Worm (Caenorhabditis elegans) whole organism, young adult: ENCODE results near the gene fut-4.

Experiments
- B0019.2 ChIP-seq: fragments of 200-800 bp; sonication (Bioruptor generic); conservative IDR thresholded peaks from 2 replicates; pipeline ENCODE4 v1.3.6; 2022; ENCODE audit warnings: missing genetic modification reagents, missing genetic modification characterization, missing compliant biosample characterization
- B0336.3 ChIP-seq: fragments of 200-800 bp; sonication (Bioruptor generic); IDR thresholded peaks from 2 replicates; pipeline ENCODE4 v1.3.6; 2022; ENCODE audit warnings: missing genetic modification characterization, missing compliant biosample characterization
- C06A6.2 ChIP-seq: fragments of 200-800 bp; sonication (Bioruptor generic); conservative IDR thresholded peaks from 2 replicates; pipeline ENCODE4 v1.3.6; 2022; ENCODE audit warnings: missing genetic modification characterization, missing compliant biosample characterization
- C17E4.6 ChIP-seq: fragments of 200-800 bp; sonication (Bioruptor generic); IDR thresholded peaks from 2 replicates; pipeline ENCODE4 v1.3.6; 2022; ENCODE audit warnings: missing genetic modification reagents, missing genetic modification characterization, missing compliant biosample characterization
- F22D6.2 ChIP-seq: sonication (generic microtip); optimal IDR thresholded peaks from 2 replicates; lab custom pipeline; 2016; ENCODE audit warnings: mild to moderate bottlenecking, missing genetic modification characterization, missing compliant biosample characterization
- F23B12.7 ChIP-seq: sonication (generic microtip); optimal IDR thresholded peaks from 2 replicates; lab custom pipeline; 2017; ENCODE audit warnings: missing genetic modification characterization, mild to moderate bottlenecking, missing compliant biosample characterization, antibody characterized with exemption, moderate library complexity; ENCODE audit not compliant: insufficient read depth
- F39B2.1 ChIP-seq: fragments of 200-800 bp; sonication (Bioruptor generic); IDR thresholded peaks from 2 replicates; pipeline ENCODE4 v1.3.6; 2022; ENCODE audit warnings: missing genetic modification reagents, missing genetic modification characterization, missing compliant biosample characterization
- F49E8.2 ChIP-seq: sonication (generic microtip); optimal IDR thresholded peaks from 3 replicates; lab custom pipeline; 2017; ENCODE audit warnings: missing genetic modification characterization, mild to moderate bottlenecking, missing compliant biosample characterization, antibody characterized with exemption, moderate library complexity; ENCODE audit not compliant: insufficient read depth
- K12H6.12 ChIP-seq: fragments of 200-800 bp; sonication (Bioruptor generic); optimal IDR thresholded peaks from 2 replicates; lab custom pipeline; 2018; ENCODE audit warnings: mild to moderate bottlenecking, missing genetic modification characterization, missing compliant biosample characterization
- Y53G8AR.9 ChIP-seq: fragments of 200-800 bp; sonication (Bioruptor generic); conservative IDR thresholded peaks from 2 replicates; pipeline ENCODE4 v1.3.6; 2022; ENCODE audit warnings: missing genetic modification reagents, missing genetic modification characterization, missing compliant biosample characterization
- Y56A3A.18 ChIP-seq: fragments of 200-800 bp; sonication (Bioruptor generic); IDR thresholded peaks from 2 replicates; pipeline ENCODE4 v1.3.6; 2022; ENCODE audit warnings: missing genetic modification reagents, missing genetic modification characterization, missing compliant biosample characterization
- atf-7 ChIP-seq: sonication (generic microtip); optimal IDR thresholded peaks from 2 replicates; lab custom pipeline; 2017; ENCODE audit warnings: mild to moderate bottlenecking, missing genetic modification characterization, missing compliant biosample characterization
- bed-2 ChIP-seq: fragments of 200-800 bp; sonication (Bioruptor generic); IDR thresholded peaks from 2 replicates; pipeline ENCODE4 v1.3.6; 2022; ENCODE audit warnings: missing genetic modification reagents, missing genetic modification characterization, missing compliant biosample characterization
- ccch-3 ChIP-seq: fragments of 200-800 bp; sonication (Bioruptor generic); optimal IDR thresholded peaks from 2 replicates; lab custom pipeline; 2018; ENCODE audit warnings: mild to moderate bottlenecking, missing genetic modification characterization, missing compliant biosample characterization
- cebp-1 ChIP-seq, 2 experiments: fragments of 200-800 bp in 1 of 2; sonication (Bioruptor generic) in 1 of 2; sonication (generic microtip) in 1 of 2; IDR thresholded peaks in 1 of 2; optimal IDR thresholded peaks in 1 of 2; 2 replicates each; pipeline versions ENCODE4 v1.3.6 to Lab custom; 2017 to 2022; ENCODE audit warnings: missing compliant biosample characterization in 2 of 2, missing genetic modification characterization in 2 of 2, mild to moderate bottlenecking in 1 of 2, missing genetic modification reagents in 1 of 2, moderate library complexity in 1 of 2
- ceh-58 ChIP-seq: fragments of 200-800 bp; sonication (Bioruptor generic); IDR thresholded peaks from 2 replicates; pipeline ENCODE4 v1.3.6; 2022; ENCODE audit warnings: missing genetic modification characterization, missing compliant biosample characterization
- chd-7 ChIP-seq: sonication (generic microtip); optimal IDR thresholded peaks from 2 replicates; lab custom pipeline; 2016; ENCODE audit warnings: mild to moderate bottlenecking, missing genetic modification characterization, moderate library complexity, missing compliant biosample characterization
- dox-1 ChIP-seq: fragments of 200-800 bp; sonication (Bioruptor generic); IDR thresholded peaks from 2 replicates; pipeline ENCODE4 v1.3.6; 2022; ENCODE audit warnings: missing genetic modification reagents, missing genetic modification characterization, missing compliant biosample characterization
- dpff-1 ChIP-seq: sonication (generic microtip); optimal IDR thresholded peaks from 2 replicates; lab custom pipeline; 2017; ENCODE audit warnings: mild to moderate bottlenecking, missing genetic modification characterization, missing compliant biosample characterization
- egrh-3 ChIP-seq: fragments of 200-800 bp; sonication (Bioruptor generic); IDR thresholded peaks from 2 replicates; pipeline ENCODE4 v1.3.6; 2022; ENCODE audit warnings: missing genetic modification reagents, missing genetic modification characterization, missing compliant biosample characterization
- ekl-4 ChIP-seq: fragments of 200-800 bp; sonication (Bioruptor generic); IDR thresholded peaks from 2 replicates; pipeline ENCODE4 v1.3.6; 2022; ENCODE audit warnings: missing genetic modification reagents, missing genetic modification characterization, missing compliant biosample characterization
- ets-4 ChIP-seq: fragments of 200-800 bp; sonication (Bioruptor generic); optimal IDR thresholded peaks from 2 replicates; lab custom pipeline; 2018; ENCODE audit warnings: mild to moderate bottlenecking, missing genetic modification characterization, missing compliant biosample characterization
- him-1 ChIP-seq: sonication (generic microtip); optimal IDR thresholded peaks from 2 replicates; lab custom pipeline; 2016; ENCODE audit warnings: missing genotype, missing genetic modification reagents, missing genetic modification characterization, missing compliant biosample characterization
- hlh-26 ChIP-seq: fragments of 200-800 bp; sonication (Bioruptor generic); conservative IDR thresholded peaks from 2 replicates; pipeline ENCODE4 v1.3.6; 2022; ENCODE audit warnings: missing genetic modification reagents, missing genetic modification characterization, missing compliant biosample characterization
- hmg-1.2 ChIP-seq: fragments of 200-800 bp; sonication (Bioruptor generic); IDR thresholded peaks from 2 replicates; pipeline ENCODE4 v1.3.6; 2022; ENCODE audit warnings: missing genetic modification reagents, missing genetic modification characterization, missing compliant biosample characterization
- let-607 ChIP-seq, 2 experiments: fragments of 200-800 bp in 1 of 2; sonication (Bioruptor generic) in 1 of 2; sonication (generic microtip) in 1 of 2; optimal IDR thresholded peaks; 2 replicates each; lab custom pipeline; 2016 to 2018; ENCODE audit warnings: mild to moderate bottlenecking in 2 of 2, missing compliant biosample characterization in 2 of 2, missing genetic modification characterization in 2 of 2, moderate library complexity in 2 of 2, missing genotype in 1 of 2
- lin-35 ChIP-seq, 3 experiments: fragments of 150-350 bp in 2 of 3; sonication (generic microtip) in 1 of 3; optimal IDR thresholded peaks; 2 replicates each; lab custom pipeline; 2014 to 2018; ENCODE audit warnings: missing biosample characterization in 3 of 3, missing genetic modification characterization in 3 of 3, missing genetic modification reagents in 3 of 3
- lin-40 ChIP-seq: sonication (generic microtip); optimal IDR thresholded peaks from 2 replicates; lab custom pipeline; 2016; ENCODE audit warnings: missing genetic modification characterization, mild to moderate bottlenecking, missing compliant biosample characterization, missing genotype, missing genetic modification reagents
- madf-8 ChIP-seq: fragments of 200-800 bp; sonication (Bioruptor generic); conservative IDR thresholded peaks from 2 replicates; pipeline ENCODE4 v1.3.6; 2022; ENCODE audit warnings: missing genetic modification reagents, missing genetic modification characterization, missing compliant biosample characterization
- mcd-1 ChIP-seq: fragments of 200-800 bp; sonication (Bioruptor generic); IDR thresholded peaks from 2 replicates; pipeline ENCODE4 v1.3.6; 2022; ENCODE audit warnings: missing genetic modification reagents, missing genetic modification characterization, missing compliant biosample characterization
- nfyb-1 ChIP-seq: fragments of 200-800 bp; sonication (Bioruptor generic); IDR thresholded peaks from 2 replicates; pipeline ENCODE4 v1.3.6; 2022; ENCODE audit warnings: missing genetic modification reagents, missing genetic modification characterization, missing compliant biosample characterization
- nhr-80 ChIP-seq: sonication (generic microtip); optimal IDR thresholded peaks from 2 replicates; lab custom pipeline; 2016; ENCODE audit warnings: missing genetic modification characterization, missing compliant biosample characterization
- pha-4 ChIP-seq: fragments of 150-350 bp; sonication (generic microtip); optimal IDR thresholded peaks from 2 replicates; lab custom pipeline; 2014; ENCODE audit warnings: missing biosample characterization, missing genetic modification reagents, missing genetic modification characterization
- somi-1 ChIP-seq: fragments of 200-800 bp; sonication (Bioruptor generic); optimal IDR thresholded peaks from 2 replicates; lab custom pipeline; 2018; ENCODE audit warnings: mild to moderate bottlenecking, missing genetic modification characterization, missing compliant biosample characterization
- tbp1 ChIP-seq: fragments of 200-800 bp; sonication (Bioruptor generic); optimal IDR thresholded peaks from 2 replicates; lab custom pipeline; 2018; ENCODE audit warnings: mild to moderate bottlenecking, missing genetic modification characterization, missing compliant biosample characterization
- zfh-2 ChIP-seq: fragments of 200-800 bp; sonication (Bioruptor generic); conservative IDR thresholded peaks from 2 replicates; pipeline ENCODE4 v1.3.6; 2022; ENCODE audit warnings: missing genetic modification reagents, missing genetic modification characterization, missing compliant biosample characterization
- ztf-18 ChIP-seq: sonication (generic microtip); optimal IDR thresholded peaks from 2 replicates; lab custom pipeline; 2016; ENCODE audit warnings: missing genotype, mild to moderate bottlenecking, missing genetic modification characterization, missing compliant biosample characterization
- ztf-26 ChIP-seq: sonication (generic microtip); optimal IDR thresholded peaks from 2 replicates; lab custom pipeline; 2017; ENCODE audit warnings: missing genetic modification characterization, missing compliant biosample characterization

Gene fut-4

DNA sequence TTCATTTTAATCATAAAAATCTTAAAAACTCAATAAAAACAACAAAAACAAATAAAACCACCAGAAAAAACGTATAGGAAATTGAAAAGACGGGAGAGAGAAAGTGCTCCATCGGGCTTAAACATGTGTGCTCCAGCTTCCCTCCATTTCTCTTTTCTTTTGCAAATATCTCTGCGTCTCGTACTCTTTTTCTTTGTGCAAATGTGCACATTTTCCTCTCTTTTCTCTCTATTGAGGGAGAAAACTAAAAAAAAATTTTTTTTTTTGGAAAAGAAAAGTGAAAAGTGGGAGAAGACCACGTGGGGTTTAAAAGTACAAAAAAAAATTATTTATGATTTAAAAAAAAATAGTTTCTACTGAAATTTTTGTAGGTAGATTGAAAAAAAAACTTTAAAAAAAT, 18.1 kb downstream of the fut-4 start:
- TF ChIP-seq hlh-26 (GFP tag; lab: Robert Waterston, UW): no peak
- no peak for TF ChIP-seq cebp-1 (GFP tag; IDR thresholded peaks at IDR 0.05; lab: Robert Waterston, UW)
- peak; percentile 2 for TF ChIP-seq cebp-1 (tag; optimal IDR thresholded peaks at IDR 0.05; lab: Kevin White, UChicago)
- TF ChIP-seq C06A6.2 (GFP tag; lab: Robert Waterston, UW): no peak
- TF ChIP-seq F23B12.7 (tag; lab: Kevin White, UChicago): peak; percentile 36
- TF ChIP-seq tbp1 (GFP tag; lab: Kevin White, UChicago): no peak
- TF ChIP-seq somi-1 (GFP tag; lab: Kevin White, UChicago): peak; percentile 45
- no peak for TF ChIP-seq ekl-4 (GFP tag; lab: Robert Waterston, UW)
- TF ChIP-seq hmg-1.2 (GFP tag; lab: Robert Waterston, UW): peak; percentile 33; the same call in 1 of the 2 replicates
- TF ChIP-seq him-1: no peak

DNA sequence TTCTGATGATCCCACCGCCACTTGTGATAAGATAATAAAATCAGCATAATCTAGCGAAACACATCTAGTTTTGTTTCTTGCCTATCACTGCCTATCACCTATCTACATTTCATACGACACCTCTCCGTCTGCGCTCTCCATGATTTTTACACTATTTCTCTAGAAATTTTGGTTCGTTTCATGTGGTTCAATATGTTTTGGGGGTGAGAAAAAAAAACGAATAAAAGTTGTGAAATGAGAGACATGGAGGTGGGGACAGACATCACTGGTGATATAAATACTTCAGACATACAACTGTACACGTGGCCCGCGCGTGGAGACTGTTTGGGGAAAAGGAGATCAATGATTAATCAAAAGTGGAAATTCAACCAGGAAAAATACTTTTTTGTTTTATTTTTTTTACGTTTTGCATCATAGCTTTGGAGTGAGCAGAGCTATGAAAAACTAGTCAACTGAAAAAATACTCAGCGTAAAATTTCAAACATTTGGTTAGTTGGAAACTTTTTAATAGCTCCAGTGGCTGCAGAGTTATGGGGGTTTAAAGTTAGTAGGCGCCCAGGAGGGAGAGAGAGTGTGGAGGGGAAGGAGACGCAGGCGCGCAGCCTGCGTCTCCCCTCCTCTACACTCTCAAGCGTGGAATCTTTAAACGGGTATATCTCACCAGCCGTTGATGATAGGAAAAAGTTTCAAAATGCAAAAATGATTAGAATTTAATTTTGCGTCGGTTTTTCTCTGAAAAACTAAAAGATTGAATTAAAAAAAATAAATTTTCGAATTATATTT, 19.3 kb downstream of the fut-4 start:
- TF ChIP-seq B0336.3 (GFP tag; lab: Robert Waterston, UW): no peak
- no peak for TF ChIP-seq ets-4 (GFP tag; lab: Kevin White, UChicago)
- TF ChIP-seq bed-2 (GFP tag; lab: Robert Waterston, UW): no peak
- TF ChIP-seq C17E4.6: no peak
- TF ChIP-seq ztf-18 (tag; lab: Kevin White, UChicago): no peak
- no peak for TF ChIP-seq cebp-1 (GFP tag; IDR thresholded peaks at IDR 0.05; lab: Robert Waterston, UW)
- TF ChIP-seq cebp-1 (tag; optimal IDR thresholded peaks at IDR 0.05; lab: Kevin White, UChicago): peak; percentile 44
- TF ChIP-seq nhr-80 (tag; lab: Kevin White, UChicago): peak; percentile 75
- TF ChIP-seq Y56A3A.18: no peak
- no peak for TF ChIP-seq ccch-3 (GFP tag; lab: Kevin White, UChicago)
- no peak for TF ChIP-seq F39B2.1
- TF ChIP-seq hmg-1.2 (GFP tag; lab: Robert Waterston, UW): peak; percentile 91
- no peak for TF ChIP-seq Y53G8AR.9 (GFP tag; lab: Robert Waterston, UW)
- TF ChIP-seq B0019.2 (GFP tag; lab: Robert Waterston, UW): no peak
- TF ChIP-seq madf-8 (GFP tag; lab: Robert Waterston, UW): no peak

DNA sequence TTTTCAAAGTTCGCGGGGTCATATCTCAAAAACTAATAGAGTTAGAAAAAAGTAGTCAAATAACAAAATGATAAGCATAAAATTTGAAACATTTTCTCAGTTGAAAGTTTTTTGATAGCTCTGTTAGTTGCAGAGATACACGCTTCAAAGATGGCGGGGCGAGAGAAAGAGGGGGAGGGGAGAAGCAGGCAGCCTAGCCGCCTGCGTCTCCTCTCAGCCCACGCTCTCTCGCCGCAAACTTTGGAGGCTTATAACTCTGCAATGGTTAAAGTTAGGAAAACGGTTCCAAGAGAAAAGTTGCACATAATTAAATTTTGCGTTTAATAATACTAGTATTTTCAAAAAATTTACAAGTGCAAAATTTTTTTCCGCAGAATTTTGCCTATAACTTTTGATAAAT, 20.6 kb downstream of the fut-4 start:
- TF ChIP-seq zfh-2 (GFP tag; lab: Robert Waterston, UW) (peak; percentile 58; the same call in 1 of the 2 replicates), pha-4 (no peak), K12H6.12 (tag; lab: Kevin White, UChicago) (no peak), hmg-1.2 (GFP tag; lab: Robert Waterston, UW) (peak; percentile 55)

DNA sequence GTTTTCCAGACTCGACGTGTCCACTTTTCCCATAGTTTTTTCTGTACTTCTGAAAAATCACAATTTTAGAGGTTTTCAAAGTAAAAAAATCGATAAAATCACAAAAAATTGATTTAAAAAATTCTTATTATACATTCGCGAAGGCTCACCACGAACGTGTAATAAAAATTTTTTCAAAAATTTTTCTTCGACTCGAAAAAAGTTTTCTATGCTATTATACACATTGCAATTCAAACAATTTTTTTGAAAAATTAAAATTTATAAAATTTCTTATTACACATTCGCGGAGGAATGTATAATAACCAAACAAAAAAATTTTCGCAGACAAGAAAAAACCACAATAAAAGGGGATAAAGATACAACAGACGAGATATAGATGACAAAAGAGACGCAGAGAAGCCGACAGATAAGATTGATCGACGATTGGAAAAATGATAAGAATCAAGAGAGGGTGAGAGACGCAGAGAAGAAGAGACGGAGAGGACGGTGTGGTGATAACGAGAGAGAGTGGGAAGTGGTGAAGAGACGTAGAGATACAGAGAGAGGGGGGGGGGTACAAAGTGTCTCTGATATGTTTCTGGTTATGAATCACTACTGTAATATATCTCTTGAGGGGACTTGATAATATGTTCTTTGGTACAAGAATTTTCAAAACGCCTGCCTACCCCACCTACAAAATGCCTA, 21.6 kb downstream of the fut-4 start, which contains the start of gene nhr-119:
Gene nhr-119 (minus strand): TSS at position 51 of the 684 bp plus-strand sequence.
- no peak for TF ChIP-seq him-1
- TF ChIP-seq F49E8.2: no peak
- peak; percentile 33 for TF ChIP-seq F22D6.2 (tag; lab: Kevin White, UChicago)
- peak; percentile 5 for TF ChIP-seq chd-7 (tag; lab: Kevin White, UChicago)
- peak; percentile 67 for TF ChIP-seq nhr-80 (tag; lab: Kevin White, UChicago)
- 0 out of 2 replicates have a peak, but pooled peaks have one; percentile 24 for TF ChIP-seq nfyb-1 (GFP tag; lab: Robert Waterston, UW)
- TF ChIP-seq dox-1 (GFP tag; lab: Robert Waterston, UW): peak; percentile 48; the same call in 1 of the 2 replicates
- peak; percentile 23 for TF ChIP-seq atf-7 (tag; lab: Kevin White, UChicago)
- TF ChIP-seq ceh-58 (GFP tag; lab: Robert Waterston, UW): no peak
- peak; percentile 15 for TF ChIP-seq tbp1 (GFP tag; lab: Kevin White, UChicago)
- peak; percentile 66 for TF ChIP-seq egrh-3 (GFP tag; lab: Robert Waterston, UW)
- TF ChIP-seq let-607 (tag; optimal IDR thresholded peaks at IDR 0.05; lab: Kevin White, UChicago): peak in 1 of 2 experiments; percentile 42
- peak in 1 of 3 experiments; percentile 41 for TF ChIP-seq lin-35 (GFP tag; optimal IDR thresholded peaks at IDR 0.05; lab: Kevin White, UChicago)
- no peak for TF ChIP-seq F39B2.1
- peak; percentile 61 for TF ChIP-seq ztf-26 (tag; lab: Kevin White, UChicago)
- TF ChIP-seq mcd-1 (GFP tag; lab: Robert Waterston, UW): peak; percentile 57
- TF ChIP-seq ekl-4 (GFP tag; lab: Robert Waterston, UW): 0 out of 2 replicates have a peak, but pooled peaks have one; percentile 38
- TF ChIP-seq hmg-1.2 (GFP tag; lab: Robert Waterston, UW): peak; percentile 82
- no peak for TF ChIP-seq cebp-1 (GFP tag; IDR thresholded peaks at IDR 0.05; lab: Robert Waterston, UW)
- peak; percentile 42 for TF ChIP-seq cebp-1 (tag; optimal IDR thresholded peaks at IDR 0.05; lab: Kevin White, UChicago)
- peak; percentile 75 for TF ChIP-seq lin-40 (tag; lab: Kevin White, UChicago)
- no peak for TF ChIP-seq dpff-1 (tag; lab: Kevin White, UChicago)
